Worm (Caenorhabditis elegans) whole organism, early embryonic: ENCODE measurements around the gene eri-1.

Source experiments
- B0310.2 ChIP-seq: sonication (generic microtip); optimal IDR thresholded peaks from 2 replicates; lab custom pipeline; 2016; ENCODE audit warnings: mild to moderate bottlenecking, missing genetic modification characterization, missing compliant biosample characterization
- F13C5.2 ChIP-seq: sonication (generic microtip); optimal IDR thresholded peaks from 2 replicates; lab custom pipeline; 2017; ENCODE audit warnings: mild to moderate bottlenecking, missing genetic modification characterization, inconsistent platforms, missing compliant biosample characterization
- aly-1 ChIP-seq: sonication (generic microtip); optimal IDR thresholded peaks from 2 replicates; lab custom pipeline; 2016; ENCODE audit warnings: missing genetic modification characterization, missing compliant biosample characterization
- ama-1 ChIP-seq: fragments of 150-350 bp; optimal IDR thresholded peaks from 2 replicates; lab custom pipeline; 2014
- ceh-13 ChIP-seq: fragments of 200-800 bp; sonication (Bioruptor generic); optimal IDR thresholded peaks from 2 replicates; lab custom pipeline; 2018; ENCODE audit warnings: mild to moderate bottlenecking, missing genetic modification characterization, missing compliant biosample characterization
- ceh-36 ChIP-seq: sonication (generic microtip); optimal IDR thresholded peaks from 2 replicates; lab custom pipeline; 2016; ENCODE audit warnings: missing genetic modification characterization, inconsistent platforms, missing compliant biosample characterization
- ets-7 ChIP-seq: sonication (generic microtip); optimal IDR thresholded peaks from 2 replicates; lab custom pipeline; 2016; ENCODE audit warnings: missing genotype, missing genetic modification characterization, missing compliant biosample characterization
- flt-1 ChIP-seq: fragments of 200-800 bp; sonication (Bioruptor generic); IDR thresholded peaks from 2 replicates; pipeline ENCODE4 v1.3.6; 2022; ENCODE audit warnings: missing genetic modification characterization, missing compliant biosample characterization
- hmbx-1 ChIP-seq: sonication (generic microtip); optimal IDR thresholded peaks from 2 replicates; lab custom pipeline; 2016; ENCODE audit warnings: mild to moderate bottlenecking, missing genetic modification characterization, missing compliant biosample characterization
- hmg-4 ChIP-seq: fragments of 200-800 bp; sonication (Bioruptor generic); optimal IDR thresholded peaks from 2 replicates; lab custom pipeline; 2018; ENCODE audit warnings: mild to moderate bottlenecking, missing genetic modification characterization, missing compliant biosample characterization
- hnd-1 ChIP-seq: sonication (generic microtip); optimal IDR thresholded peaks from 2 replicates; lab custom pipeline; 2016; ENCODE audit warnings: missing genetic modification characterization, missing compliant biosample characterization
- pes-1 ChIP-seq: fragments of 200-800 bp; sonication (Bioruptor generic); IDR thresholded peaks from 2 replicates; pipeline ENCODE4 v1.3.6; 2022; ENCODE audit warnings: missing genetic modification reagents, missing genetic modification characterization, missing compliant biosample characterization
- scrt-1 ChIP-seq: fragments of 200-800 bp; sonication (Bioruptor generic); IDR thresholded peaks from 2 replicates; pipeline ENCODE4 v1.3.6; 2022; ENCODE audit warnings: missing genetic modification characterization, missing compliant biosample characterization
- sea-1 ChIP-seq: fragments of 200-800 bp; sonication (Bioruptor generic); conservative IDR thresholded peaks from 2 replicates; pipeline ENCODE4 v1.3.6; 2022; ENCODE audit warnings: missing genetic modification characterization, missing compliant biosample characterization
- tbx-11 ChIP-seq: fragments of 200-800 bp; sonication (Bioruptor generic); IDR thresholded peaks from 2 replicates; pipeline ENCODE4 v1.3.6; 2022; ENCODE audit warnings: missing genetic modification characterization, missing compliant biosample characterization
- tbx-37 ChIP-seq: fragments of 200-800 bp; sonication (Bioruptor generic); conservative IDR thresholded peaks from 2 replicates; pipeline ENCODE4 v1.3.6; 2022; ENCODE audit warnings: missing genetic modification reagents, missing genetic modification characterization, missing compliant biosample characterization
- tra-4 ChIP-seq: sonication (generic microtip); optimal IDR thresholded peaks from 2 replicates; lab custom pipeline; 2017; ENCODE audit warnings: missing genetic modification characterization, missing compliant biosample characterization

Gene eri-1

ce11 chrIV:383135-383731 is 36.5 kb downstream of the eri-1 start, which contains the start of gene spl-1:
TSS of gene spl-1 (minus strand) at chrIV:383185.
- no peak for TF ChIP-seq scrt-1 (GFP tag; lab: Robert Waterston, UW)
- TF ChIP-seq B0310.2 (tag; lab: Kevin White, UChicago): no peak
- no peak for TF ChIP-seq F13C5.2 (tag; lab: Kevin White, UChicago)
- no peak for TF ChIP-seq tbx-11 (GFP tag; lab: Robert Waterston, UW)
- no peak for TF ChIP-seq aly-1
- TF ChIP-seq ceh-36 (tag; lab: Kevin White, UChicago): no peak
- no peak for TF ChIP-seq tra-4 (tag; lab: Kevin White, UChicago)
- no peak for TF ChIP-seq hmbx-1
- TF ChIP-seq pes-1: no peak
- TF ChIP-seq tbx-37: no peak

- TF ChIP-seq tra-4 (tag; lab: Kevin White, UChicago) (no peak), ets-7 (tag; lab: Kevin White, UChicago) (no peak), aly-1 (no peak), scrt-1 (GFP tag; lab: Robert Waterston, UW) (no peak), tbx-11 (GFP tag; lab: Robert Waterston, UW) (no peak), hnd-1 (no peak), tbx-37 (no peak), ceh-13 (no peak), F13C5.2 (tag; lab: Kevin White, UChicago) (no peak), ama-1 (no peak), hmg-4 (GFP tag; lab: Kevin White, UChicago) (no peak), ceh-36 (tag; lab: Kevin White, UChicago) (no peak), sea-1 (no peak)
These were observed 40.2 kb downstream of the eri-1 start for ce11 chrIV:379605-380004.

DNA sequence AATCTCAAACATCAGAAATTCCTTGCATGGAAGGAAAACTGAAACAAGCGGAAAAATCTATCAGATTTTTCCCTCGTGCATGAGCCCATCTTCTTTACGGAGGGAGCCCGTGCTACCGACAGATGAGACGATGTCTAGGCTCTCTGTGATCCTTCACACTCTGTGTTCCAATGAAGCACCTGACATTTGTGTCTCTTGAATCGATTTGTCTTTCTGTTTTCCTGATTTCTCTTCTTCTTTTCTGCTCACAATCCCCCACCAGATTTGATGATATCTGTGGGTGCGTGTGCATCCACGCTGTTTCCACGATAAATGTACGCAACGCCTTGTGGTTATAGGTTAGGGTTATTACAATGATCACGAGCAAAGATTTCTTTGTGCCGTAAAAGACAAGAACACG is 40.9 kb downstream of the eri-1 start:
- TF ChIP-seq scrt-1 (GFP tag; lab: Robert Waterston, UW) (no peak), ama-1 (no peak), hmg-4 (GFP tag; lab: Kevin White, UChicago) (no peak), F13C5.2 (tag; lab: Kevin White, UChicago) (no peak), ceh-36 (tag; lab: Kevin White, UChicago) (no peak), hmbx-1 (no peak), flt-1 (no peak), B0310.2 (tag; lab: Kevin White, UChicago) (no peak), hnd-1 (no peak), tbx-37 (no peak), tbx-11 (GFP tag; lab: Robert Waterston, UW) (no peak), aly-1 (no peak), ceh-13 (no peak), pes-1 (no peak), sea-1 (no peak), tra-4 (tag; lab: Kevin White, UChicago) (no peak), ets-7 (tag; lab: Kevin White, UChicago) (no peak)

ce11 chrIV:378367-378766 is 41.4 kb downstream of the eri-1 start:
- TF ChIP-seq pes-1 (no peak), hmbx-1 (no peak), ceh-13 (no peak), tbx-11 (GFP tag; lab: Robert Waterston, UW) (no peak), hnd-1 (no peak), tbx-37 (no peak), hmg-4 (GFP tag; lab: Kevin White, UChicago) (no peak), B0310.2 (tag; lab: Kevin White, UChicago) (no peak), ama-1 (no peak), ets-7 (tag; lab: Kevin White, UChicago) (no peak), flt-1 (no peak), scrt-1 (GFP tag; lab: Robert Waterston, UW) (no peak), F13C5.2 (tag; lab: Kevin White, UChicago) (no peak), aly-1 (no peak), tra-4 (tag; lab: Kevin White, UChicago) (no peak), sea-1 (no peak), ceh-36 (tag; lab: Kevin White, UChicago) (no peak)

ce11 chrIV:377791-378190 is 42.0 kb downstream of the eri-1 start:
- TF ChIP-seq hmbx-1 (no peak), ceh-36 (tag; lab: Kevin White, UChicago) (no peak), tbx-37 (no peak), hnd-1 (no peak), ceh-13 (no peak), F13C5.2 (tag; lab: Kevin White, UChicago) (no peak), flt-1 (no peak), sea-1 (no peak), aly-1 (no peak)

- TF ChIP-seq flt-1 (no peak), tbx-11 (GFP tag; lab: Robert Waterston, UW) (no peak), scrt-1 (GFP tag; lab: Robert Waterston, UW) (no peak), sea-1 (no peak), ceh-36 (tag; lab: Kevin White, UChicago) (no peak), ceh-13 (no peak), hnd-1 (no peak), tra-4 (tag; lab: Kevin White, UChicago) (no peak), ets-7 (tag; lab: Kevin White, UChicago) (no peak), hmbx-1 (no peak), B0310.2 (tag; lab: Kevin White, UChicago) (no peak), ama-1 (no peak), pes-1 (no peak), tbx-37 (no peak), aly-1 (no peak), F13C5.2 (tag; lab: Kevin White, UChicago) (no peak), hmg-4 (GFP tag; lab: Kevin White, UChicago) (no peak)
These were observed 43.8 kb downstream of the eri-1 start, which contains the start of gene fln-1 for ce11 chrIV:375915-376314. TSS of gene fln-1 (minus strand) at chrIV:376015.

ce11 chrIV:373963-374362 is 45.8 kb downstream of the eri-1 start:
- TF ChIP-seq tra-4 (tag; lab: Kevin White, UChicago): no peak
- no peak for TF ChIP-seq ama-1
- no peak for TF ChIP-seq B0310.2 (tag; lab: Kevin White, UChicago)
- no peak for TF ChIP-seq ceh-13
- no peak for TF ChIP-seq scrt-1 (GFP tag; lab: Robert Waterston, UW)
- TF ChIP-seq aly-1: no peak
- no peak for TF ChIP-seq tbx-37
- TF ChIP-seq flt-1: no peak
- no peak for TF ChIP-seq ets-7 (tag; lab: Kevin White, UChicago)
- TF ChIP-seq sea-1: no peak
- no peak for TF ChIP-seq hmg-4 (GFP tag; lab: Kevin White, UChicago)
- TF ChIP-seq F13C5.2 (tag; lab: Kevin White, UChicago): no peak
- TF ChIP-seq tbx-11 (GFP tag; lab: Robert Waterston, UW): no peak
- no peak for TF ChIP-seq hnd-1
